Worm (Caenorhabditis elegans): ENCODE data around the gene ZK899.2.

- TF ChIP-seq egl-27 (tag; optimal IDR thresholded peaks at IDR 0.05): no peak
- no peak for TF ChIP-seq unc-62 (GFP tag; optimal IDR thresholded peaks at IDR 0.05)
- TF ChIP-seq alr-1 (tag; optimal IDR thresholded peaks at IDR 0.05; ENCODE audit: borderline replicate concordance): no peak
- TF ChIP-seq snpc-4 (tag; optimal IDR thresholded peaks at IDR 0.05): no peak
- TF ChIP-seq mdl-1 (tag; optimal IDR thresholded peaks at IDR 0.05): no peak
- no peak for TF ChIP-seq elt-2 (tag; optimal IDR thresholded peaks at IDR 0.05)
- TF ChIP-seq nhr-90 (tag; optimal IDR thresholded peaks at IDR 0.05; ENCODE audit: poor library complexity): no peak
- no peak for TF ChIP-seq fkh-10 (GFP tag; optimal IDR thresholded peaks at IDR 0.05)
- TF ChIP-seq jun-1 (tag; optimal IDR thresholded peaks at IDR 0.05): no peak
- TF ChIP-seq nhr-76 (tag; optimal IDR thresholded peaks at IDR 0.05): no peak
Observed at ce11 chrX:9494661-9495060, 42.9 kb upstream of the ZK899.2 start.

Measured in whole organism, L1 larva.